Worm (Caenorhabditis elegans): ENCODE measurements around the gene pqn-32.

ce11 chrII:13098175-13098574 lies 9.6 kb upstream of the pqn-32 start, which contains the start of gene col-86:
- TF ChIP-seq mdl-1 (tag; optimal IDR thresholded peaks at IDR 0.05), result no peak
- no peak for TF ChIP-seq unc-39 (tag; optimal IDR thresholded peaks at IDR 0.05)
- TF ChIP-seq snpc-1.2 (GFP tag; IDR thresholded peaks at IDR 0.05), result no peak
- no peak for TF ChIP-seq ztf-11 (tag; optimal IDR thresholded peaks at IDR 0.05)
